Worm (Caenorhabditis elegans): Measurements from ENCODE around the gene nhr-229.

nhr-229 gene

DNA sequence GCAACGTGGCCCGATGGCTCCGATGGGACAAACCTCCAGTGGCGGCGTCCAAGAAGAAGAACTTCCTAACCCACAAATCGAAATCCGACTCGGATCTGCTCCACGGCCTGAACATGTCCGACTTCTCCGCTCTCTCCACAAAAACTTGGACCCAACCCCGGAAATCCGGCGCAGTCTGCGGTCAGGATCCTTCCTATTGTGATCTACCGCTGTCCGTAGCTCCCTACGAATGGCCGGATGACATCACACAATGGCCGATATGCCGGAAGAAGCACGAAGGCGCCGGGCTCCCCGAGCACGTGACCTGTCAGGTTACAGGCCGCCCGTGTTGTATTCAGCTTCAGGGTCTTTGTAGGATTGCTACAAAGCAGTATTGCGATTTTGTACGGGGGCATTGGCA lies 20.1 kb downstream of the nhr-229 start:
- TF ChIP-seq W03F9.2 (tag; optimal IDR thresholded peaks at IDR 0.05) (no peak), him-1 (tag; optimal IDR thresholded peaks at IDR 0.05) (no peak), dao-5 (tag; optimal IDR thresholded peaks at IDR 0.05) (no peak)

DNA sequence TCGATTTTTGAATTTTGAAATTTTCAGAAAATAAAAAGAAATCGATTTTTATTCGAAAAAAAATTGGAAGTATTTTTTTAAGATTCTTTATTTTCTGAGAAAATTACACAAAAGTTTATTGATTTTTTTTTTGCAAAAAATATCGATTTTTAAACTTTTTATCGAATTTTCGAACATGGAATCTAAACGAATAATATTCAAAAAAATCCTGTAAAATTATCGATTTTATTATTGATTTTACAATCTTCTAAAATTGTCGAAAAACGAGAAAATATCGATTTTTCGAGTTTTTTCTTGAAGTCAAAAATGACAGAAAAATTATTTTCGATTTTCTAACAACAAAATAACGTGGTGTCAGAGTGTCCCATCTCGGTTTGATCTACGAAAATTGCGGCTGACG lies 24.7 kb downstream of the nhr-229 start:
- no peak for TF ChIP-seq dao-5 (tag; optimal IDR thresholded peaks at IDR 0.05)
- no peak for TF ChIP-seq him-1 (tag; optimal IDR thresholded peaks at IDR 0.05)
- TF ChIP-seq W03F9.2 (tag; optimal IDR thresholded peaks at IDR 0.05), result no peak

DNA sequence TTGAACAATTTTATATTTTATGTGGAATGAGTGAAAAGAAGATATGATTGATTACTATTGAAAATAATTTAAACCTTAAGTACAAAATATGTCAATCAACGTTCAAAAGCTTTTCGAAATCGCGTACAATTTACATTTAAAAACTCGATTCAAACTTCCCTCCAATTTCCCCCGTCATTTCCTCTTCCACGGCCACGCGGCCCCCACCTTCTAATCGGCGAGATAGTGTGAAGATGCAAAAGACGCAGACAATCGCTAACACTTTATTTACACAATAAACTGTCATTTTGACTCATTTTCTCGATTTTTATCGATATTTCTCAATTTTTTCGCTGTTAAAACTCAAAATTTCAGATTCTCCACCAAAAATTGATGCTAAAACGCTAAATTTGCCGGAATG lies 35.0 kb downstream of the nhr-229 start, which contains the start of gene rom-4:
Gene rom-4, plus strand, starts transcription at position 398 of the 400 bp plus-strand sequence.
- peak; percentile 80 for TF ChIP-seq W03F9.2 (tag; optimal IDR thresholded peaks at IDR 0.05)
- no peak for TF ChIP-seq him-1 (tag; optimal IDR thresholded peaks at IDR 0.05)
- no peak for TF ChIP-seq dao-5 (tag; optimal IDR thresholded peaks at IDR 0.05)

DNA sequence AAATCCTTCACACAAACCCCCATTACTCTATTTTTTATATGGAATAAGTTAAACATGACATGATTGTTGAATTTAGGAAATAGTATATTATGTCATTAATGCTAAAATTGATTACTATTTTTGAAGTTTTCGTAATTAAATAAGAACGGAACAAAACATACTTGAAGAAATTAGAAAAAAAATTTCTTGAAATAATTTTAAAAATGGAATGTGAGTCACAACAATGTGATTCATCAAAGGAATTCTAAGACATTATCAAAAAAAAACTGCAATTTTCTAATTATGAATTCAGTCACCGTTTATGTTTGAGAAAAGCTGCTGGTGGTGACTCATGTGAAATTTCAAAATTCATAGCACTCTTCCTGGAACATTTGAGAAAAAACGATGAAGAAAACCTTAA lies 42.0 kb downstream of the nhr-229 start, which contains the start of gene nccd-1:
Gene nccd-1, plus strand, starts transcription at position 301 of the 400 bp plus-strand sequence.
- TF ChIP-seq him-1 (tag; optimal IDR thresholded peaks at IDR 0.05), result no peak
- no peak for TF ChIP-seq dao-5 (tag; optimal IDR thresholded peaks at IDR 0.05)
